Worm (Caenorhabditis elegans) whole organism, L3 larva: ENCODE measurements around the gene fbxa-133.
A peak's percentile ranks its signal among the peaks of the same experiment; 100 is the strongest.

Experiments
- R02D3.7 ChIP-seq: fragments of 150-350 bp; optimal IDR thresholded peaks from 2 replicates; lab custom pipeline; 2014; ENCODE audit warnings: missing biosample characterization, missing genetic modification characterization
- ZK546.5 ChIP-seq: sonication (generic microtip); optimal IDR thresholded peaks from 2 replicates; lab custom pipeline; 2017; ENCODE audit warnings: missing biosample characterization, missing genetic modification characterization
- aly-2 ChIP-seq: fragments of 150-350 bp; optimal IDR thresholded peaks from 2 replicates; lab custom pipeline; 2014; ENCODE audit warnings: missing biosample characterization, missing genetic modification characterization
- ceh-16 ChIP-seq: sonication (generic microtip); optimal IDR thresholded peaks from 2 replicates; lab custom pipeline; 2017; ENCODE audit warnings: missing biosample characterization, missing genetic modification characterization
- ceh-82 ChIP-seq: fragments of 150-350 bp; optimal IDR thresholded peaks from 2 replicates; lab custom pipeline; 2014; ENCODE audit warnings: missing biosample characterization, missing genetic modification characterization
- daf-12 ChIP-seq: fragments of 150-350 bp; optimal IDR thresholded peaks from 2 replicates; lab custom pipeline; 2014; ENCODE audit warnings: missing biosample characterization, missing genetic modification reagents, missing genetic modification characterization
- egl-27 ChIP-seq: sonication (generic microtip); optimal IDR thresholded peaks from 4 replicates; lab custom pipeline; 2017; ENCODE audit warnings: missing biosample characterization, missing genetic modification reagents, missing genetic modification characterization
- egl-5 ChIP-seq: fragments of 150-350 bp; optimal IDR thresholded peaks from 2 replicates; lab custom pipeline; 2017; ENCODE audit warnings: missing biosample characterization, missing genetic modification reagents, missing genetic modification characterization, inconsistent platforms
- elt-1 ChIP-seq: fragments of 150-350 bp; optimal IDR thresholded peaks from 2 replicates; lab custom pipeline; 2014; ENCODE audit warnings: missing biosample characterization, missing genetic modification characterization
- elt-2 ChIP-seq: sonication (generic microtip); optimal IDR thresholded peaks from 2 replicates; lab custom pipeline; 2016; ENCODE audit warnings: missing genetic modification reagents, mild to moderate bottlenecking, missing genetic modification characterization, missing compliant biosample characterization
- elt-3 ChIP-seq, 3 experiments: fragments of 150-350 bp in 1 of 3; sonication (generic microtip) in 2 of 3; optimal IDR thresholded peaks; 2 replicates in 2 of 3; 4 replicates in 1 of 3; lab custom pipeline; 2014 to 2017; ENCODE audit warnings: missing biosample characterization in 3 of 3, missing genetic modification characterization in 3 of 3
- eor-1 ChIP-seq, 2 experiments: fragments of 150-350 bp; optimal IDR thresholded peaks; 2 replicates each; lab custom pipeline; 2014 to 2018; ENCODE audit warnings: missing biosample characterization in 2 of 2, missing genetic modification characterization in 2 of 2
- fkh-10 ChIP-seq: sonication (generic microtip); optimal IDR thresholded peaks from 2 replicates; lab custom pipeline; 2017; ENCODE audit warnings: missing biosample characterization, missing genetic modification reagents, missing genetic modification characterization
- fkh-2 ChIP-seq: fragments of 150-350 bp; optimal IDR thresholded peaks from 2 replicates; lab custom pipeline; 2014; ENCODE audit warnings: missing biosample characterization, missing genetic modification reagents, missing genetic modification characterization
- jun-1 ChIP-seq: fragments of 150-350 bp; optimal IDR thresholded peaks from 2 replicates; lab custom pipeline; 2014; ENCODE audit warnings: missing biosample characterization, missing genetic modification reagents, missing genetic modification characterization
- lin-15B ChIP-seq: fragments of 150-350 bp; optimal IDR thresholded peaks from 2 replicates; lab custom pipeline; 2014; ENCODE audit warnings: missing biosample characterization, missing genetic modification characterization
- lsy-12 ChIP-seq: sonication (generic microtip); optimal IDR thresholded peaks from 2 replicates; lab custom pipeline; 2016; ENCODE audit warnings: mild to moderate bottlenecking, missing genetic modification characterization, missing compliant biosample characterization
- mdl-1 ChIP-seq: fragments of 150-350 bp; optimal IDR thresholded peaks from 2 replicates; lab custom pipeline; 2014; ENCODE audit warnings: missing biosample characterization, missing genetic modification characterization
- nfya-1 ChIP-seq: sonication (generic microtip); optimal IDR thresholded peaks from 2 replicates; lab custom pipeline; 2017; ENCODE audit warnings: missing genetic modification characterization, mild to moderate bottlenecking, missing compliant biosample characterization, antibody characterized with exemption, moderate library complexity; ENCODE audit not compliant: insufficient read depth
- nhr-11 ChIP-seq: fragments of 150-350 bp; optimal IDR thresholded peaks from 2 replicates; lab custom pipeline; 2014; ENCODE audit warnings: missing biosample characterization, missing genetic modification characterization
- nhr-12 ChIP-seq: fragments of 150-350 bp; optimal IDR thresholded peaks from 2 replicates; lab custom pipeline; 2014; ENCODE audit warnings: missing biosample characterization, missing genetic modification characterization
- nhr-237 ChIP-seq: fragments of 150-350 bp; optimal IDR thresholded peaks from 2 replicates; lab custom pipeline; 2014; ENCODE audit warnings: missing biosample characterization, missing genetic modification characterization
- nhr-28 ChIP-seq: fragments of 150-350 bp; optimal IDR thresholded peaks from 2 replicates; lab custom pipeline; 2014; ENCODE audit warnings: missing biosample characterization, missing genetic modification characterization
- nhr-43 ChIP-seq: sonication (generic microtip); optimal IDR thresholded peaks from 2 replicates; lab custom pipeline; 2016; ENCODE audit warnings: mild to moderate bottlenecking, missing genetic modification characterization, missing compliant biosample characterization; ENCODE audit not compliant: poor library complexity, severe bottlenecking
- nhr-67 ChIP-seq: fragments of 150-350 bp; optimal IDR thresholded peaks from 2 replicates; lab custom pipeline; 2014; ENCODE audit warnings: missing biosample characterization, missing genetic modification characterization
- nhr-77 ChIP-seq: fragments of 150-350 bp; optimal IDR thresholded peaks from 2 replicates; lab custom pipeline; 2014; ENCODE audit warnings: missing biosample characterization, missing genetic modification characterization
- pqm-1 ChIP-seq: fragments of 150-350 bp; optimal IDR thresholded peaks from 2 replicates; lab custom pipeline; 2017; ENCODE audit warnings: missing biosample characterization, missing genetic modification characterization, inconsistent platforms
- sea-2 ChIP-seq: fragments of 150-350 bp; sonication (generic microtip); optimal IDR thresholded peaks from 4 replicates; lab custom pipeline; 2014; ENCODE audit warnings: missing biosample characterization, missing genetic modification reagents, missing genetic modification characterization
- snpc-4 ChIP-seq: fragments of 150-350 bp; optimal IDR thresholded peaks from 2 replicates; lab custom pipeline; 2014; ENCODE audit warnings: missing biosample characterization, missing genetic modification characterization
- tbx-2 ChIP-seq: sonication (generic microtip); optimal IDR thresholded peaks from 2 replicates; lab custom pipeline; 2016; ENCODE audit warnings: mild to moderate bottlenecking, missing genetic modification characterization, missing compliant biosample characterization
- zag-1 ChIP-seq: fragments of 150-350 bp; optimal IDR thresholded peaks from 2 replicates; lab custom pipeline; 2014; ENCODE audit warnings: missing biosample characterization, missing genetic modification characterization
- ztf-11 ChIP-seq: fragments of 150-350 bp; optimal IDR thresholded peaks from 2 replicates; lab custom pipeline; 2014; ENCODE audit warnings: missing biosample characterization, missing genetic modification characterization
- ztf-4 ChIP-seq: fragments of 150-350 bp; optimal IDR thresholded peaks from 2 replicates; lab custom pipeline; 2014; ENCODE audit warnings: missing biosample characterization, missing genetic modification characterization

Gene fbxa-133

DNA sequence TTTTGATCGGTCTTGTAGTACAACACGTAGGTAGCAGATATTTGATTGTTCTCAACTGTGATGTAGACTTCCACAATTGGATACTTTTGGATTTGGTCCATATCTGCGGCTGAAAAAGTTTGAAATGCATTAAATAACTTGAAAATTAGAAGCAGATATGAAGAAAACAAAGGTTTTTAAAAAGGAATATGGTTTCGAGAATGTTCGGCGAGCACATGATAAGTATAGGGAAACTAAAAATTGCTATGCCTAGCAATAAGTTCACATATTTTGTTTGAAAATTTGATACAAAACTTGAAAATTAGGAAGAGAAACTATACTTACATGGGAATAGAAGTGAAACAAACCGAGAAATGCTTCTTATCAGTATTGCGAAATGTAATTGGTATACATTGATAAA, 31.0 kb downstream of the fbxa-133 start, which contains the start of gene Y6G8.5:
Y6G8.5 (minus strand) TSS at position 101 of the 400 bp plus-strand sequence.
- TF ChIP-seq nhr-12 = no peak
- TF ChIP-seq snpc-4 (tag; lab: Kevin White, UChicago) = no peak
- TF ChIP-seq ceh-82 (tag; lab: Kevin White, UChicago) = no peak
- no peak for TF ChIP-seq nhr-43
- no peak for TF ChIP-seq fkh-2 (tag; lab: Kevin White, UChicago)
- TF ChIP-seq fkh-10 = no peak
- TF ChIP-seq nhr-77 (tag; lab: Kevin White, UChicago) = no peak
- no peak for TF ChIP-seq R02D3.7 (tag; lab: Kevin White, UChicago)
- no peak for TF ChIP-seq ZK546.5 (tag; lab: Kevin White, UChicago)
- no peak for TF ChIP-seq daf-12
- TF ChIP-seq nhr-28 (tag; lab: Kevin White, UChicago) = no peak

- TF ChIP-seq elt-2 (tag; lab: Kevin White, UChicago) (peak; percentile 83), sea-2 (GFP tag; lab: Kevin White, UChicago) (no peak)
Measured at ce11 chrV:17616807-17617206, 32.2 kb downstream of the fbxa-133 start, which contains the start of gene Y6G8.6. Y6G8.6 (minus strand) TSS chrV:17616904.

DNA sequence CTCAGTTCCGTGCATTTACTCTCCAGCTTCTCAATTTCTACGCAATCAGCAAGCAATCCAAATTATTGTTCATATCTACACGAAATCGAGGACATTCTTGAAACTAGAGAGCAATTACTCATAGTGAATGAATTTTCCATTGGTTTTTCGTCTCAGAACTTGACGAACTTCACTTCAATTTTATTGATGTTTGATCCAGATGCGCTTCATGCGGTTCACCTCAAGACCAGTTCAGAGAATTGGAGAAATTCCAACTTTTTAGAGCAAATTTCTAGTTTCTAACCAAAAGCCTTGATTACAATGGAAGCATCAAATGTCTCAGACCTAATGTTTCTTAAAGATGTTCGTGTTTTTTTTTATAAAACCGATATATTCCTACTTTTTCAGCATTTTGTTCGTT, 35.7 kb downstream of the fbxa-133 start, which contains the start of gene Y6G8.8:
Y6G8.8 (plus strand) TSS at position 301 of the 400 bp plus-strand sequence.
- no peak for TF ChIP-seq elt-2 (tag; lab: Kevin White, UChicago)
- TF ChIP-seq aly-2 (tag; lab: Kevin White, UChicago) = no peak
- TF ChIP-seq egl-5 = no peak
- TF ChIP-seq pqm-1 (tag; lab: Kevin White, UChicago) = no peak
- TF ChIP-seq snpc-4 (tag; lab: Kevin White, UChicago) = no peak
- TF ChIP-seq ceh-82 (tag; lab: Kevin White, UChicago) = no peak
- no peak for TF ChIP-seq daf-12
- TF ChIP-seq sea-2 (GFP tag; lab: Kevin White, UChicago) = no peak
- TF ChIP-seq nhr-237 (tag; lab: Kevin White, UChicago) = no peak
- TF ChIP-seq eor-1 (tag; optimal IDR thresholded peaks at IDR 0.05; lab: Kevin White, UChicago) = no peak
- no peak for TF ChIP-seq nhr-43
- no peak for TF ChIP-seq nhr-77 (tag; lab: Kevin White, UChicago)
- no peak for TF ChIP-seq nhr-67 (tag; lab: Kevin White, UChicago)
- TF ChIP-seq ztf-4 = no peak

DNA sequence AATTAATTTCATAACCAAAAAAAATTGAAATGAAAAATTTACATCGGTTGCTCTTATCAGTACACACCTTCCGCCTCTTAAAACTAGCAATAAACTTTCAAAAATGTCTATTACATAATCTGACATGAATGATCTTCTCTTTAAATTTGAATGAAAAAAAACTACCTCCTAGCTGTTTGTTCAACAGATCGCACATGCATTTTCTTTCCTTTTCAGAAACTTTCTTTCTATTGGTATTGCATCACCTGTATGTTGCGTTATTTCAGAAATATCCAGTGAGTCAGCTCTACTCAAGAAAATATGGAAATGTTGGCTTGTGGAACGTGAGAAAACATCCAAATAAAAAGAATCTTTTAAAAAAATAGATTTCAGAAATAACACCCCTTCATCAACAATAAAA, 38.6 kb downstream of the fbxa-133 start, which contains the start of gene F57G4.1:
F57G4.1 (plus strand) TSS at position 301 of the 400 bp plus-strand sequence.
- no peak for TF ChIP-seq nhr-28 (tag; lab: Kevin White, UChicago)
- no peak for TF ChIP-seq daf-12
- TF ChIP-seq nhr-12 = no peak
- TF ChIP-seq tbx-2 = no peak
- TF ChIP-seq egl-27 (tag; lab: Kevin White, UChicago) = no peak
- no peak for TF ChIP-seq lin-15B (tag; lab: Kevin White, UChicago)
- TF ChIP-seq ztf-11 = no peak
- no peak for TF ChIP-seq elt-2 (tag; lab: Kevin White, UChicago)
- TF ChIP-seq aly-2 (tag; lab: Kevin White, UChicago) = no peak
- TF ChIP-seq elt-1 (tag; lab: Kevin White, UChicago) = no peak

DNA sequence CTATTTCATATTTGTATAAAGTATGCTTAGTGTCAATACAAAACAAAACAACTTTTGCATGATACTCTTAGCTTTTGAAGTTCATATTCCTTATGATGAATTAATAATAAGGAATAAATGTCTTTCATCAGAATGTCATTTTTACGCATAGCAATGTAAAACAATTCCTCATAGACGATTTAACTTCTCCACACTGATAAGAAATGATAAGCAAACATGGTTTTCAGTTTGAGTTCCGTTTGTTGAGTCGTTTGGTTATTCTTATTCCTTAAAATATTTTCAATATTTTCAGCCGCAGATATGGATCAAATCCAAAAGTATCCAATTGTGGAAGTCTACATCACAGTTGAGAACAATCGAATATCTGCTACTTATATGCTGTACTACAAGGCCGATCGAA, 40.3 kb downstream of the fbxa-133 start, which contains the start of gene F57G4.11:
F57G4.11 (plus strand) TSS at position 301 of the 400 bp plus-strand sequence.
- no peak for TF ChIP-seq nhr-12
- no peak for TF ChIP-seq nhr-11 (tag; lab: Kevin White, UChicago)
- no peak for TF ChIP-seq mdl-1
- TF ChIP-seq nhr-77 (tag; lab: Kevin White, UChicago) = no peak
- TF ChIP-seq lsy-12 = no peak
- TF ChIP-seq elt-3 (tag; optimal IDR thresholded peaks at IDR 0.05; lab: Kevin White, UChicago) = no peak
- no peak for TF ChIP-seq pqm-1 (tag; lab: Kevin White, UChicago)
- TF ChIP-seq ceh-16 (tag; lab: Kevin White, UChicago) = no peak
- TF ChIP-seq eor-1 (tag; optimal IDR thresholded peaks at IDR 0.05; lab: Kevin White, UChicago) = no peak
- no peak for TF ChIP-seq ZK546.5 (tag; lab: Kevin White, UChicago)
- TF ChIP-seq jun-1 (tag; lab: Kevin White, UChicago) = no peak
- no peak for TF ChIP-seq elt-1 (tag; lab: Kevin White, UChicago)
- TF ChIP-seq nfya-1 (tag; lab: Kevin White, UChicago) = no peak
- TF ChIP-seq fkh-10 = no peak
- TF ChIP-seq zag-1 (tag; lab: Kevin White, UChicago) = no peak
- no peak for TF ChIP-seq daf-12
- no peak for TF ChIP-seq snpc-4 (tag; lab: Kevin White, UChicago)
- no peak for TF ChIP-seq nhr-67 (tag; lab: Kevin White, UChicago)
- TF ChIP-seq ztf-11 = no peak
